Worm (Caenorhabditis elegans) whole organism, L1 larva: Measurements from ENCODE around the gene phf-31.

Experiments
- C04F5.9 ChIP-seq: sonication (generic microtip); optimal IDR thresholded peaks from 2 replicates; lab custom pipeline; 2016; ENCODE audit warnings: missing genetic modification characterization, missing compliant biosample characterization
- C16A3.4 ChIP-seq: fragments of 150-350 bp; optimal IDR thresholded peaks from 2 replicates; lab custom pipeline; 2014; ENCODE audit warnings: missing biosample characterization, missing genetic modification characterization
- F16B12.6 ChIP-seq: fragments of 150-350 bp; optimal IDR thresholded peaks from 2 replicates; lab custom pipeline; 2014; ENCODE audit warnings: missing biosample characterization, missing genetic modification characterization
- aha-1 ChIP-seq: fragments of 150-350 bp; optimal IDR thresholded peaks from 2 replicates; lab custom pipeline; 2014; ENCODE audit warnings: missing biosample characterization, missing genetic modification characterization
- alr-1 ChIP-seq: fragments of 200-800 bp; sonication (Bioruptor generic); optimal IDR thresholded peaks from 2 replicates; lab custom pipeline; 2018; ENCODE audit warnings: borderline replicate concordance, mild to moderate bottlenecking, missing genetic modification characterization, missing compliant biosample characterization
- blmp-1 ChIP-seq: fragments of 150-350 bp; optimal IDR thresholded peaks from 2 replicates; lab custom pipeline; 2014; ENCODE audit warnings: missing biosample characterization, missing genetic modification characterization
- ceh-63 ChIP-seq: fragments of 200-800 bp; sonication (Bioruptor generic); optimal IDR thresholded peaks from 2 replicates; lab custom pipeline; 2018; ENCODE audit warnings: mild to moderate bottlenecking, missing genetic modification characterization, missing compliant biosample characterization
- ceh-82 ChIP-seq, 3 experiments: fragments of 150-350 bp in 1 of 3; sonication (generic microtip) in 2 of 3; optimal IDR thresholded peaks; 2 replicates each; lab custom pipeline; 2014 to 2017; ENCODE audit warnings: missing biosample characterization in 3 of 3, missing genetic modification characterization in 3 of 3
- ces-1 ChIP-seq: fragments of 150-350 bp; optimal IDR thresholded peaks from 2 replicates; lab custom pipeline; 2014; ENCODE audit warnings: missing biosample characterization, missing genetic modification reagents, missing genetic modification characterization
- dpl-1 ChIP-seq, 3 experiments: fragments of 150-350 bp in 2 of 3; sonication (generic microtip) in 1 of 3; optimal IDR thresholded peaks; 2 replicates each; lab custom pipeline; 2014 to 2017; ENCODE audit warnings: missing biosample characterization in 3 of 3, missing genetic modification characterization in 3 of 3, missing genetic modification reagents in 3 of 3
- dsc-1 ChIP-seq: sonication (generic microtip); optimal IDR thresholded peaks from 2 replicates; lab custom pipeline; 2016; ENCODE audit warnings: mild to moderate bottlenecking, missing genetic modification characterization, missing compliant biosample characterization
- efl-3 ChIP-seq: fragments of 200-800 bp; sonication (Bioruptor generic); optimal IDR thresholded peaks from 2 replicates; lab custom pipeline; 2018; ENCODE audit warnings: mild to moderate bottlenecking, missing genetic modification characterization, missing compliant biosample characterization
- egl-13 ChIP-seq: sonication (generic microtip); optimal IDR thresholded peaks from 2 replicates; lab custom pipeline; 2016; ENCODE audit warnings: missing genotype, missing genetic modification reagents, missing genetic modification characterization, missing compliant biosample characterization
- egl-27 ChIP-seq, 2 experiments: fragments of 150-350 bp in 1 of 2; sonication (generic microtip); optimal IDR thresholded peaks; 3 replicates each; lab custom pipeline; 2017 to 2018; ENCODE audit warnings: missing biosample characterization in 2 of 2, missing genetic modification characterization in 2 of 2, missing genetic modification reagents in 2 of 2
- ets-5 ChIP-seq: fragments of 200-800 bp; sonication (Bioruptor generic); IDR thresholded peaks from 2 replicates; pipeline ENCODE4 v1.3.6; 2022; ENCODE audit warnings: missing genetic modification characterization, missing compliant biosample characterization
- fkh-10 ChIP-seq: sonication (generic microtip); optimal IDR thresholded peaks from 2 replicates; lab custom pipeline; 2017; ENCODE audit warnings: missing biosample characterization, missing genetic modification reagents, missing genetic modification characterization
- fkh-8 ChIP-seq: sonication (generic microtip); optimal IDR thresholded peaks from 2 replicates; lab custom pipeline; 2016; ENCODE audit warnings: mild to moderate bottlenecking, missing genetic modification characterization, missing compliant biosample characterization
- fos-1 ChIP-seq: fragments of 150-350 bp; optimal IDR thresholded peaks from 2 replicates; lab custom pipeline; 2014; ENCODE audit warnings: missing biosample characterization, missing genetic modification characterization
- grh-1 ChIP-seq: fragments of 200-800 bp; sonication (Bioruptor generic); IDR thresholded peaks from 2 replicates; pipeline ENCODE4 v1.3.6; 2022; ENCODE audit warnings: missing genetic modification reagents, missing genetic modification characterization, missing compliant biosample characterization
- hlh-17 ChIP-seq: fragments of 200-800 bp; sonication (Bioruptor generic); optimal IDR thresholded peaks from 2 replicates; lab custom pipeline; 2018; ENCODE audit warnings: missing genetic modification characterization, mild to moderate bottlenecking, missing compliant biosample characterization, moderate library complexity, borderline replicate concordance
- hlh-4 ChIP-seq: sonication (generic microtip); optimal IDR thresholded peaks from 2 replicates; lab custom pipeline; 2016; ENCODE audit warnings: mild to moderate bottlenecking, missing genetic modification characterization, missing compliant biosample characterization
- lin-13 ChIP-seq: fragments of 150-350 bp; optimal IDR thresholded peaks from 2 replicates; lab custom pipeline; 2014; ENCODE audit warnings: missing biosample characterization, missing genetic modification reagents, missing genetic modification characterization
- lin-14 ChIP-seq: fragments of 200-800 bp; sonication (Bioruptor generic); optimal IDR thresholded peaks from 2 replicates; lab custom pipeline; 2018; ENCODE audit warnings: mild to moderate bottlenecking, missing genetic modification characterization, moderate library complexity, missing compliant biosample characterization
- lsy-2 ChIP-seq, 2 experiments: fragments of 150-350 bp; optimal IDR thresholded peaks; 2 replicates each; lab custom pipeline; 2014; ENCODE audit warnings: missing biosample characterization in 2 of 2, missing genetic modification characterization in 2 of 2
- mab-9 ChIP-seq: fragments of 200-800 bp; sonication (Bioruptor generic); IDR thresholded peaks from 2 replicates; pipeline ENCODE4 v1.3.6; 2022; ENCODE audit warnings: missing genetic modification reagents, missing genetic modification characterization, missing compliant biosample characterization
- mdl-1 ChIP-seq, 2 experiments: fragments of 150-350 bp; optimal IDR thresholded peaks; 2 replicates each; lab custom pipeline; 2014 to 2017; ENCODE audit warnings: missing biosample characterization in 2 of 2, missing genetic modification characterization in 2 of 2, inconsistent platforms in 1 of 2
- mef-2 ChIP-seq: fragments of 150-350 bp; optimal IDR thresholded peaks from 2 replicates; lab custom pipeline; 2014; ENCODE audit warnings: missing biosample characterization, missing genetic modification characterization
- mep-1 ChIP-seq: fragments of 150-350 bp; optimal IDR thresholded peaks from 2 replicates; lab custom pipeline; 2014; ENCODE audit warnings: missing biosample characterization, missing genetic modification characterization
- nhr-12 ChIP-seq: sonication (generic microtip); optimal IDR thresholded peaks from 2 replicates; lab custom pipeline; 2017; ENCODE audit warnings: missing biosample characterization, missing genetic modification characterization
- nhr-19 ChIP-seq: fragments of 200-800 bp; sonication (Bioruptor generic); conservative IDR thresholded peaks from 2 replicates; pipeline ENCODE4 v1.3.6; 2022; ENCODE audit warnings: missing genetic modification characterization, missing compliant biosample characterization
- nhr-237 ChIP-seq: fragments of 150-350 bp; optimal IDR thresholded peaks from 2 replicates; lab custom pipeline; 2014; ENCODE audit warnings: missing biosample characterization, missing genetic modification characterization
- nhr-28 ChIP-seq: fragments of 150-350 bp; optimal IDR thresholded peaks from 2 replicates; lab custom pipeline; 2014; ENCODE audit warnings: missing biosample characterization, missing genetic modification characterization
- nhr-47 ChIP-seq: sonication (generic microtip); optimal IDR thresholded peaks from 2 replicates; lab custom pipeline; 2016; ENCODE audit warnings: mild to moderate bottlenecking, missing genetic modification characterization, moderate library complexity, missing compliant biosample characterization
- nhr-71 ChIP-seq: sonication (generic microtip); optimal IDR thresholded peaks from 2 replicates; lab custom pipeline; 2016; ENCODE audit warnings: mild to moderate bottlenecking, missing genetic modification characterization, moderate library complexity, missing compliant biosample characterization
- nhr-76 ChIP-seq: sonication (generic microtip); optimal IDR thresholded peaks from 2 replicates; lab custom pipeline; 2017; ENCODE audit warnings: missing biosample characterization, missing genetic modification characterization
- nhr-90 ChIP-seq: sonication (generic microtip); optimal IDR thresholded peaks from 2 replicates; lab custom pipeline; 2016; ENCODE audit warnings: mild to moderate bottlenecking, missing genetic modification characterization, missing compliant biosample characterization; ENCODE audit not compliant: poor library complexity
- pag-3 ChIP-seq: sonication (generic microtip); optimal IDR thresholded peaks from 2 replicates; lab custom pipeline; 2017; ENCODE audit warnings: missing genetic modification characterization, mild to moderate bottlenecking, missing compliant biosample characterization, antibody characterized with exemption, borderline replicate concordance; ENCODE audit not compliant: insufficient read depth
- pax-3 ChIP-seq: fragments of 200-800 bp; sonication (Bioruptor generic); optimal IDR thresholded peaks from 2 replicates; lab custom pipeline; 2018; ENCODE audit warnings: mild to moderate bottlenecking, missing genetic modification characterization, moderate library complexity, missing compliant biosample characterization
- pqm-1 ChIP-seq: sonication (generic microtip); optimal IDR thresholded peaks from 3 replicates; lab custom pipeline; 2017; ENCODE audit warnings: missing biosample characterization, missing genetic modification characterization
- rnt-1 ChIP-seq: sonication (generic microtip); optimal IDR thresholded peaks from 2 replicates; lab custom pipeline; 2016; ENCODE audit warnings: mild to moderate bottlenecking, missing genetic modification characterization, moderate library complexity, missing compliant biosample characterization
- skn-1 ChIP-seq: fragments of 150-350 bp; optimal IDR thresholded peaks from 2 replicates; lab custom pipeline; 2014; ENCODE audit warnings: missing biosample characterization, missing genetic modification characterization
- snpc-4 ChIP-seq: fragments of 150-350 bp; optimal IDR thresholded peaks from 2 replicates; lab custom pipeline; 2014; ENCODE audit warnings: missing biosample characterization, missing genetic modification characterization
- snu-23 ChIP-seq: sonication (generic microtip); optimal IDR thresholded peaks from 2 replicates; lab custom pipeline; 2016; ENCODE audit warnings: missing genetic modification characterization, missing compliant biosample characterization
- sup-37 ChIP-seq: fragments of 200-800 bp; sonication (Bioruptor generic); optimal IDR thresholded peaks from 2 replicates; lab custom pipeline; 2018; ENCODE audit warnings: mild to moderate bottlenecking, missing genetic modification characterization, missing compliant biosample characterization
- swsn-7 ChIP-seq: sonication (generic microtip); optimal IDR thresholded peaks from 2 replicates; lab custom pipeline; 2016; ENCODE audit warnings: missing genetic modification characterization, missing compliant biosample characterization
- tlp-1 ChIP-seq: fragments of 150-350 bp; optimal IDR thresholded peaks from 2 replicates; lab custom pipeline; 2014; ENCODE audit warnings: missing biosample characterization, missing genetic modification characterization
- unc-30 ChIP-seq: sonication (generic microtip); optimal IDR thresholded peaks from 2 replicates; lab custom pipeline; 2017; ENCODE audit warnings: missing biosample characterization, missing genetic modification characterization
- unc-62 ChIP-seq: fragments of 150-350 bp; optimal IDR thresholded peaks from 2 replicates; lab custom pipeline; 2014; ENCODE audit warnings: missing biosample characterization, missing genetic modification reagents, missing genetic modification characterization
- unc-86 ChIP-seq: sonication (generic microtip); optimal IDR thresholded peaks from 2 replicates; lab custom pipeline; 2016; ENCODE audit warnings: missing genetic modification characterization, missing compliant biosample characterization
- xbp-1 ChIP-seq: sonication (generic microtip); optimal IDR thresholded peaks from 2 replicates; lab custom pipeline; 2016; ENCODE audit warnings: missing genetic modification characterization, missing compliant biosample characterization
- ztf-11 ChIP-seq, 2 experiments: sonication (generic microtip); optimal IDR thresholded peaks; 2 replicates each; lab custom pipeline; 2016 to 2017; ENCODE audit warnings: missing genetic modification characterization in 2 of 2, missing biosample characterization in 1 of 2, missing compliant biosample characterization in 1 of 2

The phf-31 gene

ce11 chrX:10691232-10691631 is 9.4 kb downstream of the phf-31 start (continued):
- TF ChIP-seq ces-1 (GFP tag; lab: Kevin White, UChicago) (no peak), nhr-47 (tag; lab: Kevin White, UChicago) (no peak), snpc-4 (no peak), nhr-71 (tag; lab: Kevin White, UChicago) (peak; percentile 17), sup-37 (GFP tag; lab: Kevin White, UChicago) (no peak), dsc-1 (no peak), lin-14 (GFP tag; lab: Kevin White, UChicago) (peak; percentile 76), unc-86 (no peak), unc-30 (tag; lab: Kevin White, UChicago) (no peak), ceh-63 (GFP tag; lab: Kevin White, UChicago) (no peak), mab-9 (no peak), tlp-1 (no peak), rnt-1 (no peak), blmp-1 (tag; lab: Kevin White, UChicago) (peak; percentile 91), ceh-82 (tag; optimal IDR thresholded peaks at IDR 0.05; lab: Kevin White, UChicago) (no peak), lsy-2 (tag; optimal IDR thresholded peaks at IDR 0.05; lab: Kevin White, UChicago) (no peak), grh-1 (GFP tag; lab: Robert Waterston, UW) (no peak), ets-5 (GFP tag; lab: Robert Waterston, UW) (no peak), fkh-10 (GFP tag; lab: Kevin White, UChicago) (no peak), snu-23 (GFP tag; lab: Kevin White, UChicago) (peak; percentile 20), fkh-8 (tag; lab: Kevin White, UChicago) (no peak), C04F5.9 (tag; lab: Kevin White, UChicago) (no peak), egl-27 (tag; optimal IDR thresholded peaks at IDR 0.05; lab: Kevin White, UChicago) (no peak), mdl-1 (tag; optimal IDR thresholded peaks at IDR 0.05; lab: Kevin White, UChicago) (no peak), nhr-90 (tag; lab: Kevin White, UChicago) (peak; percentile 35), aha-1 (no peak), unc-62 (GFP tag; lab: Kevin White, UChicago) (no peak), mep-1 (no peak), pqm-1 (tag; lab: Kevin White, UChicago) (no peak), dpl-1 (GFP tag; optimal IDR thresholded peaks at IDR 0.05; lab: Kevin White, UChicago) (no peak), skn-1 (tag; lab: Kevin White, UChicago) (no peak), egl-13 (tag; lab: Kevin White, UChicago) (no peak), F16B12.6 (no peak), alr-1 (tag; lab: Kevin White, UChicago) (no peak), efl-3 (GFP tag; lab: Kevin White, UChicago) (no peak), hlh-4 (tag; lab: Kevin White, UChicago) (no peak), swsn-7 (tag; lab: Kevin White, UChicago) (no peak), fos-1 (tag; lab: Kevin White, UChicago) (no peak), nhr-76 (no peak), hlh-17 (GFP tag; lab: Kevin White, UChicago) (no peak), xbp-1 (tag; lab: Kevin White, UChicago) (peak; percentile 12), lin-13 (GFP tag; lab: Kevin White, UChicago) (no peak), mef-2 (tag; lab: Kevin White, UChicago) (no peak), nhr-12 (tag; lab: Kevin White, UChicago) (no peak), nhr-237 (tag; lab: Kevin White, UChicago) (no peak), pag-3 (tag; lab: Kevin White, UChicago) (no peak), ztf-11 (tag; optimal IDR thresholded peaks at IDR 0.05; lab: Kevin White, UChicago) (no peak), nhr-19 (no peak), nhr-28 (tag; lab: Kevin White, UChicago) (no peak), pax-3 (tag; lab: Kevin White, UChicago) (no peak), C16A3.4 (tag; lab: Kevin White, UChicago) (no peak)
